Fruit fly (Drosophila melanogaster): ENCODE measurements around the gene CG6765.
A peak's percentile ranks its signal among the peaks of the same experiment; 100 is the strongest.

DNA sequence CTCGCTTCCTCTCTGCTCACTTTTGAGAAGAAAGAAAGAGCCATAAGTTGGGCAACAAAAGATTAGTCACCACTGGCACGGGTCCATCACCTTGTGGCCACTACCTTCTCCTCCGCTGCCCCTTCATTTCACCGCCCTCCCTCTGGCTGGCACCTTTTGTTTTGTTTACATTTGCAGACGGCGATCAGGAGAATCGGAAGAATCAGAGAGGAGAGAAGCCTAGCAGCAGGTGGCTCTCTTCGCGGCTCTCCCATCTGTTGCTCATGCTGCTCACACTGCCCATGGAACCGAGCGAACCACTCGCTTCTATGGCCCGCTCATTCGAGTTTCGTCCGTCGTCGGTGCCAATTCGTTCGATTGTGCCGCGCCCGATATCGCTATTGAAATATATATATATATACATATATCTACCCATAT, 33.8 kb downstream of the CG6765 start:
- no peak for TF ChIP-seq usp (GFP tag; optimal IDR thresholded peaks at IDR 0.05)
- peak; percentile 81 for TF ChIP-seq psq (GFP tag; optimal IDR thresholded peaks at IDR 0.05)
- TF ChIP-seq Abd-B (GFP tag; optimal IDR thresholded peaks at IDR 0.05) = no peak
- peak; percentile 62 for TF ChIP-seq Rel (GFP tag; optimal IDR thresholded peaks at IDR 0.05)
- peak; percentile 28 for TF ChIP-seq Rel (tag; optimal IDR thresholded peaks at IDR 0.05)
- no peak for TF ChIP-seq Hnf4 (GFP tag; optimal IDR thresholded peaks at IDR 0.05)
